Worm (Caenorhabditis elegans): ENCODE data around the gene tub-1.

Gene tub-1

ce11 chrII:8157991-8158390, 1.2 kb upstream of the tub-1 start, which contains the start of gene pch-2 (continued):
- TF ChIP-seq nhr-102 (tag; optimal IDR thresholded peaks at IDR 0.05) (no peak), unc-130 (GFP tag; optimal IDR thresholded peaks at IDR 0.05) (peak; percentile 1), saeg-2 (GFP tag; IDR thresholded peaks at IDR 0.05) (no peak), egl-27 (tag; optimal IDR thresholded peaks at IDR 0.05) (no peak), mes-2 (tag; optimal IDR thresholded peaks at IDR 0.05; ENCODE audit: poor library complexity, severe bottlenecking) (peak; percentile 66), Y5F2A.4 (GFP tag; optimal IDR thresholded peaks at IDR 0.05) (no peak), T20F7.1 (GFP tag; optimal IDR thresholded peaks at IDR 0.05) (peak; percentile 72), nhr-6 (tag; optimal IDR thresholded peaks at IDR 0.05) (peak; percentile 46), dve-1 (tag; optimal IDR thresholded peaks at IDR 0.05; ENCODE audit: insufficient read depth) (peak; percentile 71)

- TF ChIP-seq spr-1 (tag; optimal IDR thresholded peaks at IDR 0.05), result no peak
- no peak for TF ChIP-seq nhr-42 (GFP tag; IDR thresholded peaks at IDR 0.05)
- TF ChIP-seq pha-4 (GFP tag; IDR thresholded peaks at IDR 0.05), result no peak
- peak; percentile 54 for TF ChIP-seq pha-4 (tag; optimal IDR thresholded peaks at IDR 0.05)
- TF ChIP-seq ctbp-1 (GFP tag; IDR thresholded peaks at IDR 0.05), result 0 out of 2 replicates have a peak, but pooled peaks have one; percentile 43
- peak; percentile 16 for TF ChIP-seq hlh-11 (tag; optimal IDR thresholded peaks at IDR 0.05)
- peak; percentile 0 for TF ChIP-seq mes-2 (tag; optimal IDR thresholded peaks at IDR 0.05; ENCODE audit: poor library complexity, severe bottlenecking)
- TF ChIP-seq lsy-2 (tag; optimal IDR thresholded peaks at IDR 0.05), result peak in 1 of 2 experiments; percentile 56
- TF ChIP-seq nhr-6 (tag; optimal IDR thresholded peaks at IDR 0.05), result peak; percentile 82
- TF ChIP-seq fkh-10 (GFP tag; optimal IDR thresholded peaks at IDR 0.05), result peak; percentile 63
Observed at ce11 chrII:8152711-8153325, 3.9 kb downstream of the tub-1 start.

ce11 chrII:8149930-8150329, 6.8 kb downstream of the tub-1 start, which contains the start of gene F10B5.3:
TSS of gene F10B5.3 (minus strand) at chrII:8150030.
- TF ChIP-seq unc-62 (GFP tag; optimal IDR thresholded peaks at IDR 0.05 in 1 of 2) (peak in 1 of 2 experiments; percentile 7), unc-62 (tag; optimal IDR thresholded peaks at IDR 0.05) (no peak), mes-2 (tag; optimal IDR thresholded peaks at IDR 0.05; ENCODE audit: poor library complexity, severe bottlenecking) (no peak)

- TF ChIP-seq nhr-77 (tag; optimal IDR thresholded peaks at IDR 0.05) (no peak), hlh-11 (tag; optimal IDR thresholded peaks at IDR 0.05) (no peak), lsy-2 (tag; optimal IDR thresholded peaks at IDR 0.05) (no peak), F26F4.8 (GFP tag; conservative IDR thresholded peaks at IDR 0.05) (0 out of 2 replicates have a peak, but pooled peaks have one; percentile 48), nhr-102 (tag; optimal IDR thresholded peaks at IDR 0.05) (no peak), dve-1 (tag; optimal IDR thresholded peaks at IDR 0.05; ENCODE audit: insufficient read depth) (no peak), ctbp-1 (GFP tag; IDR thresholded peaks at IDR 0.05) (no peak), T20F7.1 (GFP tag; optimal IDR thresholded peaks at IDR 0.05) (no peak), F37D6.2 (tag; optimal IDR thresholded peaks at IDR 0.05) (no peak), lin-38 (GFP tag; IDR thresholded peaks at IDR 0.05) (peak; percentile 50), ces-1 (GFP tag; optimal IDR thresholded peaks at IDR 0.05) (no peak), daf-19 (GFP tag; conservative IDR thresholded peaks at IDR 0.05) (0 out of 2 replicates have a peak, but pooled peaks have one; percentile 41), Y48G9A.11 (GFP tag; IDR thresholded peaks at IDR 0.05) (0 out of 2 replicates have a peak, but pooled peaks have one; percentile 48), lin-39 (tag; optimal IDR thresholded peaks at IDR 0.05) (no peak), ceh-44 (GFP tag; IDR thresholded peaks at IDR 0.05) (no peak), pha-4 (GFP tag; IDR thresholded peaks at IDR 0.05) (no peak), pha-4 (tag; optimal IDR thresholded peaks at IDR 0.05) (no peak), arid-1 (GFP tag; conservative IDR thresholded peaks at IDR 0.05) (0 out of 2 replicates have a peak, but pooled peaks have one; percentile 54), ZK546.5 (tag; optimal IDR thresholded peaks at IDR 0.05) (no peak), nhr-10 (tag; optimal IDR thresholded peaks at IDR 0.05) (no peak), rbr-2 (tag; optimal IDR thresholded peaks at IDR 0.05) (no peak), nhr-28 (tag; optimal IDR thresholded peaks at IDR 0.05) (no peak), nhr-25 (tag; optimal IDR thresholded peaks at IDR 0.05; ENCODE audit: borderline replicate concordance, insufficient read depth) (no peak), attf-4 (tag; optimal IDR thresholded peaks at IDR 0.05) (no peak), ceh-82 (tag; optimal IDR thresholded peaks at IDR 0.05) (no peak), snpc-1.2 (GFP tag; IDR thresholded peaks at IDR 0.05) (0 out of 2 replicates have a peak, but pooled peaks have one; percentile 49), unc-62 (GFP tag; optimal IDR thresholded peaks at IDR 0.05 in 1 of 2) (no peak), unc-62 (tag; optimal IDR thresholded peaks at IDR 0.05) (no peak), set-16 (GFP tag; IDR thresholded peaks at IDR 0.05) (no peak), ztf-11 (tag; optimal IDR thresholded peaks at IDR 0.05) (no peak), daf-16 (GFP tag; optimal IDR thresholded peaks at IDR 0.05) (no peak), daf-16 (tag; optimal IDR thresholded peaks at IDR 0.05) (no peak), mdt-29 (GFP tag; IDR thresholded peaks at IDR 0.05) (no peak), fkh-10 (GFP tag; optimal IDR thresholded peaks at IDR 0.05) (no peak)
Observed at ce11 chrII:8144543-8144942, 12.2 kb downstream of the tub-1 start, which contains the start of gene F10B5.2. TSS of gene F10B5.2 (plus strand) at chrII:8144762.

Data from whole organism, L4 larva.